Fruit fly (Drosophila melanogaster): ENCODE data around the gene Srg3.

DNA sequence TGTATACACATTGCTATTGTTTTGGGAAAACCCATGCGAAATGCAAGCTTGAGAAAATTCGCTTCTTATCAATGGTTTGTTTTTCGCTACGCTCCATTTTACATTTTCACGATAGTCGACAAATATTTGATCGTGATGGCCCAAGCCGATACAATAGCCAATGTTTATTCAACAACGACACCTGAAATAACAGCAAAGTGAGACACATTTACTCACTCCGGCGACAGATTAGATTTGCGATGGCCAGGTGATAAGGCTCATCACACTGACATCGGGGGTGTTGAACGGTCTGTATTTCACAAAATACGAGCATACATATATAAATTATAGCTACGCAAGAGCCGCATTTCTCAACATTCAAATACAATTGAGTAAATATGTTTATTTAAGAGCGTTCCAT is 45.9 kb upstream of the Srg3 start:
- no peak for TF ChIP-seq EcR (GFP tag; optimal IDR thresholded peaks at IDR 0.05)
- no peak for TF ChIP-seq usp (GFP tag; optimal IDR thresholded peaks at IDR 0.05)
- no peak for TF ChIP-seq CG8478 (optimal IDR thresholded peaks at IDR 0.05)
- no peak for TF ChIP-seq psq (optimal IDR thresholded peaks at IDR 0.05)

All from whole organism.